Worm (Caenorhabditis elegans) whole organism, late embryonic: ENCODE measurements around the gene F25B5.5.

Source experiments
- F13H6.1 ChIP-seq: sonication (generic microtip); optimal IDR thresholded peaks from 2 replicates; lab custom pipeline; 2016; ENCODE audit warnings: missing genetic modification characterization, missing compliant biosample characterization
- ama-1 ChIP-seq: fragments of 150-350 bp; optimal IDR thresholded peaks from 2 replicates; lab custom pipeline; 2014
- ceh-18 ChIP-seq: sonication (generic microtip); optimal IDR thresholded peaks from 2 replicates; lab custom pipeline; 2016; ENCODE audit warnings: missing genetic modification characterization, missing compliant biosample characterization
- elt-2 ChIP-seq: sonication (generic microtip); optimal IDR thresholded peaks from 2 replicates; lab custom pipeline; 2016; ENCODE audit warnings: missing genetic modification reagents, missing genetic modification characterization, missing compliant biosample characterization
- elt-4 ChIP-seq: sonication (generic microtip); optimal IDR thresholded peaks from 2 replicates; lab custom pipeline; 2016; ENCODE audit warnings: missing genetic modification characterization, missing compliant biosample characterization
- fkh-10 ChIP-seq: fragments of 150-350 bp; optimal IDR thresholded peaks from 2 replicates; lab custom pipeline; 2014; ENCODE audit warnings: missing biosample characterization, missing genetic modification reagents, missing genetic modification characterization
- hlh-8 ChIP-seq: sonication (generic microtip); optimal IDR thresholded peaks from 2 replicates; lab custom pipeline; 2016; ENCODE audit warnings: missing genotype, missing genetic modification characterization, missing compliant biosample characterization
- nfya-1 ChIP-seq: sonication (generic microtip); optimal IDR thresholded peaks from 2 replicates; lab custom pipeline; 2017; ENCODE audit warnings: missing genetic modification characterization, mild to moderate bottlenecking, missing compliant biosample characterization, antibody characterized with exemption, moderate library complexity
- pat-9 ChIP-seq: fragments of 200-800 bp; sonication (Bioruptor generic); optimal IDR thresholded peaks from 2 replicates; lab custom pipeline; 2018; ENCODE audit warnings: mild to moderate bottlenecking, missing genetic modification characterization, moderate library complexity, missing compliant biosample characterization
- pha-2 ChIP-seq: sonication (generic microtip); optimal IDR thresholded peaks from 2 replicates; lab custom pipeline; 2017; ENCODE audit warnings: mild to moderate bottlenecking, missing genetic modification characterization, missing compliant biosample characterization
- pha-4 ChIP-seq: fragments of 150-350 bp; optimal IDR thresholded peaks from 2 replicates; lab custom pipeline; 2018; ENCODE audit warnings: missing biosample characterization, missing genetic modification reagents, missing genetic modification characterization
- pqm-1 ChIP-seq: sonication (generic microtip); optimal IDR thresholded peaks from 2 replicates; lab custom pipeline; 2016; ENCODE audit warnings: missing genetic modification characterization, missing compliant biosample characterization
- pros-1 ChIP-seq: fragments of 150-350 bp; optimal IDR thresholded peaks from 2 replicates; lab custom pipeline; 2014; ENCODE audit warnings: missing biosample characterization, missing genetic modification reagents, missing genetic modification characterization
- tbx-2 ChIP-seq: sonication (generic microtip); optimal IDR thresholded peaks from 2 replicates; lab custom pipeline; 2016; ENCODE audit warnings: missing genetic modification characterization, missing compliant biosample characterization

DNA sequence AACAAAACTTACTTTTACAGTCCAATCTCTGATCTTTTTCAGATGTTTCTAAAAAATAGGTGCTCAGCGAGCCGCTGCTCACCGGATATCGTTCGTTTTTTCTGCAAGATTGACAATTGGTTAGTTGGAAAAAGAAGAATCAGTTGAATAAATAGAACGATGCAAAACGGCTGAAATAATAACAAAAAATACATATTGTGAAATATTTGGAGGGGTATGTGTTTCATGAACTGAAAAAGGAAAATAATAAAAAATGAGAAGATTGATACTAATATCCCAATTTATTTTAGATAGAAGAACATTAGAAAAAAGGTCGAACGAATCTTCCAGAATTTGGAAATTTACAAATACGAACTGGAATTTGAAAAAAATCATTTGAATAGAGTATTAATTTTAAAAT, 36.1 kb upstream of the F25B5.5 start, which contains the start of gene frm-2:
- TF ChIP-seq F13H6.1 (tag; lab: Kevin White, UChicago) (no peak), nfya-1 (tag; lab: Kevin White, UChicago) (no peak), pat-9 (tag; lab: Kevin White, UChicago) (no peak), elt-4 (no peak), ceh-18 (tag; lab: Kevin White, UChicago) (no peak), elt-2 (tag; lab: Kevin White, UChicago) (no peak), pros-1 (tag; lab: Kevin White, UChicago) (no peak), ama-1 (no peak), fkh-10 (GFP tag; lab: Kevin White, UChicago) (no peak), tbx-2 (tag; lab: Kevin White, UChicago) (no peak), pha-2 (tag; lab: Kevin White, UChicago) (no peak), hlh-8 (no peak), pqm-1 (tag; lab: Kevin White, UChicago) (no peak), pha-4 (no peak)
